Fruit fly (Drosophila melanogaster) whole organism, wandering third instar larva: Measurements from ENCODE around the gene CG9547.
A peak's percentile ranks its signal among the peaks of the same experiment; 100 is the strongest.

Experiments used
- Abd-B ChIP-seq: fragments of >200 bp; optimal IDR thresholded peaks from 2 replicates; lab custom pipeline; 2017; ENCODE audit warnings: missing biosample characterization, missing genetic modification characterization
- CG9705 ChIP-seq: fragments of 200-800 bp; sonication (Bioruptor generic); optimal IDR thresholded peaks from 2 replicates; lab custom pipeline; 2018; ENCODE audit warnings: missing biosample characterization, mild to moderate bottlenecking, missing genetic modification characterization
- CrebA ChIP-seq: fragments of 200-800 bp; sonication (Bioruptor generic); optimal IDR thresholded peaks from 2 replicates; lab custom pipeline; 2016; ENCODE audit warnings: missing biosample characterization, mild to moderate bottlenecking, missing genetic modification characterization, borderline replicate concordance
- Dfd ChIP-seq: fragments of >200 bp; optimal IDR thresholded peaks from 2 replicates; lab custom pipeline; 2017; ENCODE audit warnings: missing biosample characterization, missing genetic modification characterization
- Dif ChIP-seq: fragments of 200-275, 200-300 bp; sonication (Bioruptor generic); optimal IDR thresholded peaks from 2 replicates; lab custom pipeline; 2018; ENCODE audit warnings: missing biosample characterization, missing genetic modification characterization; ENCODE audit not compliant: partially characterized antibody
- GATAd ChIP-seq: sonication (Bioruptor generic); optimal IDR thresholded peaks from 2 replicates; lab custom pipeline; 2016; ENCODE audit warnings: missing biosample characterization, missing genetic modification characterization
- HLH106 ChIP-seq: fragments of 200-800 bp; optimal IDR thresholded peaks from 3 replicates; lab custom pipeline; 2019; ENCODE audit warnings: missing biosample characterization, mild to moderate bottlenecking, missing genetic modification characterization, moderate library complexity
- Hnf4 ChIP-seq: fragments of 200-800 bp; sonication (Bioruptor generic); optimal IDR thresholded peaks from 2 replicates; lab custom pipeline; 2016; ENCODE audit warnings: missing biosample characterization, mild to moderate bottlenecking, missing genetic modification characterization
- Hr83 ChIP-seq: fragments of 200-300 bp; sonication (Bioruptor generic); optimal IDR thresholded peaks from 2 replicates; lab custom pipeline; 2016; ENCODE audit warnings: missing biosample characterization, mild to moderate bottlenecking, missing genetic modification characterization, moderate library complexity; ENCODE audit not compliant: poor library complexity, severe bottlenecking
- Jra ChIP-seq: sonication (Bioruptor generic); optimal IDR thresholded peaks from 2 replicates; lab custom pipeline; 2016; ENCODE audit warnings: missing biosample characterization, missing genetic modification characterization
- Mio ChIP-seq: sonication (Bioruptor generic); optimal IDR thresholded peaks from 2 replicates; lab custom pipeline; 2016; ENCODE audit warnings: missing biosample characterization, missing genetic modification characterization
- Myc ChIP-seq: fragments of >200 bp; optimal IDR thresholded peaks from 2 replicates; lab custom pipeline; 2017
- N ChIP-seq: fragments of >200 bp; optimal IDR thresholded peaks from 2 replicates; lab custom pipeline; 2018; ENCODE audit warnings: missing biosample characterization, missing external identifiers, missing genetic modification characterization
- OdsH ChIP-seq: fragments of 200-800 bp; sonication (Bioruptor generic); optimal IDR thresholded peaks from 2 replicates; lab custom pipeline; 2016; ENCODE audit warnings: missing biosample characterization, mild to moderate bottlenecking, missing genetic modification characterization
- Rel ChIP-seq, 2 experiments: fragments of 200-800 bp; sonication (Bioruptor generic) in 1 of 2; optimal IDR thresholded peaks; 2 replicates in 1 of 2; 3 replicates in 1 of 2; lab custom pipeline; 2016 to 2019; ENCODE audit warnings: mild to moderate bottlenecking in 2 of 2, missing biosample characterization in 2 of 2, missing genetic modification characterization in 2 of 2, moderate library complexity in 1 of 2
- Sp1 ChIP-seq: fragments of 200-800 bp; sonication (Bioruptor generic); optimal IDR thresholded peaks from 3 replicates; lab custom pipeline; 2019; ENCODE audit warnings: missing biosample characterization, mild to moderate bottlenecking, missing genetic modification characterization, moderate library complexity
- Vsx2 ChIP-seq: fragments of 200-300, 225-300 bp; sonication (Bioruptor generic); optimal IDR thresholded peaks from 2 replicates; lab custom pipeline; 2018; ENCODE audit warnings: missing biosample characterization, missing genetic modification characterization; ENCODE audit not compliant: partially characterized antibody
- br ChIP-seq: fragments of 200-800 bp; sonication (Bioruptor generic); optimal IDR thresholded peaks from 2 replicates; lab custom pipeline; 2016; ENCODE audit warnings: missing biosample characterization, missing genetic modification characterization
- brk ChIP-seq: fragments of 200-800 bp; sonication (Bioruptor generic); optimal IDR thresholded peaks from 2 replicates; lab custom pipeline; 2016; ENCODE audit warnings: missing biosample characterization, mild to moderate bottlenecking, missing genetic modification characterization
- dl ChIP-seq, 2 experiments: fragments of 175-275, 200-275 bp in 1 of 2; fragments of 200-275 bp in 1 of 2; sonication (Bioruptor generic); optimal IDR thresholded peaks; lab custom pipeline; 2018; ENCODE audit warnings: mild to moderate bottlenecking in 2 of 2, missing biosample characterization in 2 of 2, missing genetic modification characterization in 2 of 2, moderate library complexity in 2 of 2; ENCODE audit not compliant: partially characterized antibody in 2 of 2, insufficient read depth in 1 of 2
- dmrt93B ChIP-seq: fragments of 200-800 bp; sonication (Bioruptor generic); optimal IDR thresholded peaks from 2 replicates; lab custom pipeline; 2018; ENCODE audit warnings: missing biosample characterization, mild to moderate bottlenecking, missing genetic modification characterization
- dsf ChIP-seq: sonication (Bioruptor generic); optimal IDR thresholded peaks from 2 replicates; lab custom pipeline; 2016; ENCODE audit warnings: missing biosample characterization, missing genetic modification characterization, borderline replicate concordance
- ey ChIP-seq: fragments of 200-800 bp; sonication (Bioruptor generic); optimal IDR thresholded peaks from 2 replicates; lab custom pipeline; 2016; ENCODE audit warnings: missing biosample characterization, missing genetic modification characterization
- foxo ChIP-seq, 2 experiments: fragments of 200-800 bp; sonication (Bioruptor generic); optimal IDR thresholded peaks; 2 replicates in 1 of 2; 3 replicates in 1 of 2; lab custom pipeline; 2016 to 2017; ENCODE audit warnings: missing biosample characterization in 2 of 2, missing genetic modification characterization in 2 of 2
- h ChIP-seq: fragments of 200-800 bp; sonication (Bioruptor generic); optimal IDR thresholded peaks from 3 replicates; lab custom pipeline; 2016; ENCODE audit warnings: missing biosample characterization, mild to moderate bottlenecking, missing genetic modification characterization
- jim ChIP-seq: fragments of 175-275, 200-325 bp; sonication (Bioruptor generic); optimal IDR thresholded peaks from 2 replicates; lab custom pipeline; 2016; ENCODE audit warnings: missing biosample characterization, mild to moderate bottlenecking, missing genetic modification characterization
- lola ChIP-seq: fragments of >200 bp; optimal IDR thresholded peaks from 2 replicates; lab custom pipeline; 2017; ENCODE audit warnings: missing biosample characterization, missing genetic modification characterization
- pan ChIP-seq: fragments of >200 bp; optimal IDR thresholded peaks from 2 replicates; lab custom pipeline; 2017
- psq ChIP-seq: fragments of 200-800 bp; sonication (Bioruptor generic); optimal IDR thresholded peaks from 3 replicates; lab custom pipeline; 2017; ENCODE audit warnings: missing biosample characterization, mild to moderate bottlenecking, missing genetic modification characterization, moderate library complexity
- rgr ChIP-seq: fragments of 200-800 bp; sonication (Bioruptor generic); optimal IDR thresholded peaks from 3 replicates; lab custom pipeline; 2016; ENCODE audit warnings: missing biosample characterization, mild to moderate bottlenecking, missing genetic modification characterization
- sv ChIP-seq: fragments of 200-800 bp; sonication (Bioruptor generic); optimal IDR thresholded peaks from 3 replicates; lab custom pipeline; 2016; ENCODE audit warnings: missing biosample characterization, missing genetic modification characterization
- tai ChIP-seq: sonication (Bioruptor generic); optimal IDR thresholded peaks from 2 replicates; lab custom pipeline; 2016; ENCODE audit warnings: missing biosample characterization, missing genetic modification characterization
- usp ChIP-seq: fragments of >200 bp; optimal IDR thresholded peaks from 2 replicates; lab custom pipeline; 2017; ENCODE audit warnings: missing biosample characterization, missing genetic modification characterization
- woc ChIP-seq: sonication (Bioruptor generic); optimal IDR thresholded peaks from 2 replicates; lab custom pipeline; 2016; ENCODE audit warnings: missing biosample characterization, mild to moderate bottlenecking, missing genetic modification characterization

Gene CG9547

dm6 chr2L:6500648-6501325, 6.5 kb upstream of the CG9547 start:
- TF ChIP-seq N: no peak
- TF ChIP-seq Dfd (GFP tag; lab: Kevin White, UChicago): no peak
- no peak for TF ChIP-seq br (GFP tag; lab: Kevin White, UChicago)
- no peak for TF ChIP-seq dmrt93B
- TF ChIP-seq Rel (GFP tag; optimal IDR thresholded peaks at IDR 0.05; lab: Kevin White, UChicago): no peak
- TF ChIP-seq Rel (tag; optimal IDR thresholded peaks at IDR 0.05; lab: Kevin White, UChicago): peak; percentile 94

- TF ChIP-seq N (no peak), Myc (lab: Kevin White, UChicago) (peak; percentile 14), Rel (GFP tag; optimal IDR thresholded peaks at IDR 0.05; lab: Kevin White, UChicago) (no peak), Rel (tag; optimal IDR thresholded peaks at IDR 0.05; lab: Kevin White, UChicago) (peak; percentile 58)
These were observed 4.1 kb upstream of the CG9547 start, which contains the start of gene CG31637 for dm6 chr2L:6498448-6498847. Gene CG31637 (plus strand): TSS chr2L:6498647.

- no peak for TF ChIP-seq dmrt93B
- TF ChIP-seq h: no peak
- no peak for TF ChIP-seq CrebA (GFP tag; lab: Kevin White, UChicago)
- no peak for TF ChIP-seq Jra (GFP tag; lab: Kevin White, UChicago)
- no peak for TF ChIP-seq Abd-B (GFP tag; lab: Kevin White, UChicago)
- TF ChIP-seq dsf: no peak
- TF ChIP-seq ey (GFP tag; lab: Kevin White, UChicago): no peak
- no peak for TF ChIP-seq Hnf4 (GFP tag; lab: Kevin White, UChicago)
- TF ChIP-seq lola (GFP tag; lab: Kevin White, UChicago): no peak
- no peak for TF ChIP-seq Vsx2 (GFP tag; lab: Kevin White, UChicago)
These were observed 2.4 kb upstream of the CG9547 start, which contains the start of gene CG9550 for dm6 chr2L:6496753-6497152. Gene CG9550 (plus strand): TSS chr2L:6497053.

DNA sequence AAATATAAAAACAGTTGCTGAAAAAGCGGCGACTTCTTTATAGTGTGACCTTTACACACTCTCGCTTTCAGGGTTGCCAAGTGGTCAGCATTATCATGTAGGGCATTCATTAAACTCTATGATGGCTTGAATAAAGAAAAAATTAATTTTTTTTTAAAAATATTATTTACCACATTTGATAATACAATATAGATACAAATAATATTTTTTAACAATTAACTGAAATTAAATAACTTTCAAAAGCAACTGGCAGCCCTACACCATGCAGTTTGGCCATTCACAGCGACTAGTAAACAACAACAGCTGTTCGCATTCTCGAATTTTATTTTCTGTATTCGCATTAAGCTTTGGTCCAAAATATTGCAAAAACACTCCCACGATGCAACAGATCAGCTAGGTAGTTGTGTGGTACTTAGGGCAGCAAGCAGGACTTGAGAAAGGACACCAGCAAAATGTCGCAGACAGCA, 3.5 kb downstream of the CG9547 start, which contains the start of the genes Phf5a and CG31638:
TSS of gene Phf5a (minus strand) at position 61 of the 467 bp plus-strand sequence.
TSS of gene CG31638 (plus strand) at position 279 of the 467 bp plus-strand sequence.
- TF ChIP-seq rgr (GFP tag; lab: Kevin White, UChicago): peak; percentile 80
- peak; percentile 96 for TF ChIP-seq HLH106 (tag; lab: Kevin White, UChicago)
- TF ChIP-seq Myc (lab: Kevin White, UChicago): no peak
- no peak for TF ChIP-seq Dfd (GFP tag; lab: Kevin White, UChicago)
- peak; percentile 89 for TF ChIP-seq dmrt93B
- TF ChIP-seq dsf: peak; percentile 77
- TF ChIP-seq usp (GFP tag; lab: Kevin White, UChicago): no peak
- TF ChIP-seq lola (GFP tag; lab: Kevin White, UChicago): no peak
- TF ChIP-seq CG9705 (GFP tag; lab: Kevin White, UChicago): peak; percentile 86
- TF ChIP-seq Hnf4 (GFP tag; lab: Kevin White, UChicago): no peak
- no peak for TF ChIP-seq pan (lab: Kevin White, UChicago)
- peak; percentile 93 for TF ChIP-seq Sp1
- peak; percentile 67 for TF ChIP-seq sv (GFP tag; lab: Kevin White, UChicago)
- TF ChIP-seq Rel (GFP tag; optimal IDR thresholded peaks at IDR 0.05; lab: Kevin White, UChicago): no peak
- peak; percentile 41 for TF ChIP-seq Rel (tag; optimal IDR thresholded peaks at IDR 0.05; lab: Kevin White, UChicago)
- TF ChIP-seq Abd-B (GFP tag; lab: Kevin White, UChicago): no peak
- peak in 1 of 2 experiments; percentile 70 for TF ChIP-seq foxo (GFP tag; optimal IDR thresholded peaks at IDR 0.05; lab: Kevin White, UChicago)
- peak; percentile 75 for TF ChIP-seq psq
- TF ChIP-seq GATAd: peak; percentile 76
- peak; percentile 87 for TF ChIP-seq ey (GFP tag; lab: Kevin White, UChicago)
- TF ChIP-seq h: peak; percentile 43
- peak; percentile 79 for TF ChIP-seq Jra (GFP tag; lab: Kevin White, UChicago)
- TF ChIP-seq OdsH: peak; percentile 92
- TF ChIP-seq Vsx2 (GFP tag; lab: Kevin White, UChicago): no peak
- TF ChIP-seq br (GFP tag; lab: Kevin White, UChicago): peak; percentile 85
- TF ChIP-seq Mio (GFP tag; lab: Kevin White, UChicago): peak; percentile 7
- TF ChIP-seq CrebA (GFP tag; lab: Kevin White, UChicago): no peak

dm6 chr2L:6488676-6489140, 5.6 kb downstream of the CG9547 start, which contains the start of the genes KFase and epsilonCOP:
Gene KFase (minus strand): TSS chr2L:6488756.
Gene epsilonCOP (plus strand): TSS chr2L:6489090.
- no peak for TF ChIP-seq Dfd (GFP tag; lab: Kevin White, UChicago)
- TF ChIP-seq OdsH: peak; percentile 55
- peak; percentile 75 for TF ChIP-seq Jra (GFP tag; lab: Kevin White, UChicago)
- TF ChIP-seq tai (GFP tag; lab: Kevin White, UChicago): no peak
- peak; percentile 49 for TF ChIP-seq dsf
- TF ChIP-seq h: peak; percentile 68
- no peak for TF ChIP-seq Vsx2 (GFP tag; lab: Kevin White, UChicago)
- TF ChIP-seq Hr83: peak; percentile 75
- TF ChIP-seq sv (GFP tag; lab: Kevin White, UChicago): peak; percentile 40
- TF ChIP-seq jim (GFP tag; lab: Kevin White, UChicago): no peak
- no peak for TF ChIP-seq Abd-B (GFP tag; lab: Kevin White, UChicago)
- no peak for TF ChIP-seq brk (GFP tag; lab: Kevin White, UChicago)
- TF ChIP-seq Rel (GFP tag; optimal IDR thresholded peaks at IDR 0.05; lab: Kevin White, UChicago): no peak
- peak; percentile 67 for TF ChIP-seq Rel (tag; optimal IDR thresholded peaks at IDR 0.05; lab: Kevin White, UChicago)
- TF ChIP-seq rgr (GFP tag; lab: Kevin White, UChicago): peak; percentile 51
- no peak for TF ChIP-seq Dif (GFP tag; lab: Kevin White, UChicago)
- no peak for TF ChIP-seq dl (GFP tag; optimal IDR thresholded peaks at IDR 0.05; lab: Kevin White, UChicago; ENCODE audit: insufficient read depth in 1 of 2, partially characterized antibody in 2 of 2)
- no peak for TF ChIP-seq Mio (GFP tag; lab: Kevin White, UChicago)
- TF ChIP-seq dmrt93B: no peak
- TF ChIP-seq usp (GFP tag; lab: Kevin White, UChicago): no peak
- peak; percentile 51 for TF ChIP-seq HLH106 (tag; lab: Kevin White, UChicago)
- TF ChIP-seq N: no peak
- no peak for TF ChIP-seq woc (GFP tag; lab: Kevin White, UChicago)
- peak; percentile 28 for TF ChIP-seq br (GFP tag; lab: Kevin White, UChicago)
